Worm (Caenorhabditis elegans) whole organism, L4 larva: Measurements from ENCODE around the gene coq-5.

Experiments used
- ama-1 ChIP-seq: fragments of 150-350 bp; optimal IDR thresholded peaks from 2 replicates; lab custom pipeline; 2014; ENCODE audit warnings: inconsistent platforms, mixed read lengths
- gei-8 ChIP-seq: fragments of 200-800 bp; sonication (Bioruptor generic); optimal IDR thresholded peaks from 2 replicates; lab custom pipeline; 2018; ENCODE audit warnings: mild to moderate bottlenecking, missing genetic modification characterization, missing compliant biosample characterization
- nhr-42 ChIP-seq: fragments of 200-800 bp; sonication (Bioruptor generic); IDR thresholded peaks from 2 replicates; pipeline ENCODE4 v1.3.6; 2022; ENCODE audit warnings: missing genetic modification characterization, missing compliant biosample characterization
- tag-97 ChIP-seq: fragments of 200-800 bp; sonication (Bioruptor generic); IDR thresholded peaks from 2 replicates; pipeline ENCODE4 v1.3.6; 2022; ENCODE audit warnings: missing genetic modification characterization, missing compliant biosample characterization
- zag-1 ChIP-seq: fragments of 150-350 bp; optimal IDR thresholded peaks from 2 replicates; lab custom pipeline; 2014; ENCODE audit warnings: missing biosample characterization, missing genetic modification characterization

- no peak for TF ChIP-seq zag-1
- TF ChIP-seq tag-97 = no peak
- TF ChIP-seq gei-8 (GFP tag; lab: Kevin White, UChicago) = no peak
- TF ChIP-seq ama-1 (lab: Kevin White, UChicago) = no peak
- no peak for TF ChIP-seq nhr-42 (GFP tag; lab: Robert Waterston, UW)
These were observed 49.3 kb upstream of the coq-5 start, which contains the start of gene pcp-5 for ce11 chrIII:7907515-7907914.
